Fruit fly (Drosophila melanogaster) Kc167 (cell line): ENCODE results near the gene CG13678.

Experiments
- Sin3A ChIP-seq: fragments of >200 bp; optimal IDR thresholded peaks from 2 replicates; lab custom pipeline; 2018; ENCODE audit warnings: missing external identifiers
- ttk ChIP-seq: sonication (Bioruptor generic); optimal IDR thresholded peaks from 2 replicates; lab custom pipeline; 2017; ENCODE audit warnings: missing external identifiers

dm6 chr3L:8197779-8198279 lies 24.1 kb upstream of the CG13678 start, which contains the start of the genes UbcE2M and Dhps:
- no peak for TF ChIP-seq Sin3A (lab: Kevin White, UChicago)
- TF ChIP-seq ttk (lab: Kevin White, UChicago): no peak
